Fruit fly (Drosophila melanogaster): ENCODE measurements around the gene CG42866.

DNA sequence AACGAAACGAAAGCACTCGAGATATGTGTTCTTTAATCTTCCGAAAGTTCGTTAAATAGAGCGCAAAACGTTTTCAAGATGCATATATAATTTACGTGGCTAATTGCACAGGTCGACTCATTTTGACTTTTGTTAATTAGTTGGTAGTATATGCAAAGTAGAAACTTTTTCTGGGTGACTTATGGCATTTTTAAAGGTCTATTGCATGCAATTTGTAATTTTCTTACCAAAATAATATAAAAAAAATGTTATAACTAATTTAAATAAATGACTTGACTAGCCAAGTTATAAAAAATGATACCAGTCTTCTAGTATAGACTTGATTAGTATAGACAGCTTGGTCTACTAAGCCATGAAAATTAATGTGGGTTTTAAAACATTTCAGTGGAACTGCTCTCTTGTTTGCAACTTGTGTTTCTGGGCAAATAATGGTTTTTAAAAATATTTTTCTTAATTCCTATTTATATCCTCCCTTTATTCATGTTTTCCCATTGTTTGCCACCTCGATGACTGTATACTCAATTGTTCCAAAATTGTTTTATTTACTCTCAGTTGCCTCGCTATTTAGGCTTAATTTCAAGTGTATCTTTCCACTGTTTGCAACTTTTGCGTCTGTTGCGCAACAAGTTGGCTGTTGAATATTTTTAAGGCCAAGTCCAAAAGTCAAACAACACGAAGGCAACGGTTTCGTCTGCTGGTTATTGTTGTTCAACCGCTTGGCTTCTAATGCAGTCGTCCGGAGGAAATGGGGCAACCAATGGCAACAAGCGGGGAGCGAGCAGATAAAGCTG lies 26.6 kb upstream of the CG42866 start:
- TF ChIP-seq CG8478 (optimal IDR thresholded peaks at IDR 0.05) (no peak), psq (optimal IDR thresholded peaks at IDR 0.05) (no peak), Dll (optimal IDR thresholded peaks at IDR 0.05) (no peak), EcR (GFP tag; optimal IDR thresholded peaks at IDR 0.05) (no peak)
